Fruit fly (Drosophila melanogaster) whole organism, embryonic: ENCODE data around the gene CG14965.

Experiments used
- B-H1 ChIP-seq: fragments of 200-800 bp; sonication (Bioruptor generic); IDR thresholded peaks from 3 replicates; pipeline ENCODE4 v1.3.6; 2022; ENCODE audit warnings: missing biosample characterization, missing genetic modification characterization
- Bgb ChIP-seq: fragments of 200-800 bp; sonication (Bioruptor generic); IDR thresholded peaks from 2 replicates; pipeline ENCODE4 v1.3.6; 2022; ENCODE audit warnings: missing biosample characterization, missing genetic modification characterization; ENCODE audit not compliant: partially characterized antibody
- CG12071 ChIP-seq: fragments of 200-800 bp; sonication (Bioruptor generic); optimal IDR thresholded peaks from 3 replicates; lab custom pipeline; 2018; ENCODE audit warnings: missing biosample characterization, mild to moderate bottlenecking, missing genetic modification characterization
- CG14667 ChIP-seq: fragments of 200-800 bp; sonication (Bioruptor generic); IDR thresholded peaks from 2 replicates; pipeline ENCODE4 v1.3.6; 2022; ENCODE audit warnings: missing biosample characterization, missing genetic modification characterization
- CG16813 ChIP-seq: fragments of 200-800 bp; sonication (Bioruptor generic); IDR thresholded peaks from 3 replicates; pipeline ENCODE4 v1.3.6; 2022; ENCODE audit warnings: missing biosample characterization, missing genetic modification characterization; ENCODE audit not compliant: partially characterized antibody
- CG2875 ChIP-seq: fragments of 200-800 bp; sonication (Bioruptor generic); optimal IDR thresholded peaks from 2 replicates; lab custom pipeline; 2017; ENCODE audit warnings: missing biosample characterization, mild to moderate bottlenecking, missing genetic modification characterization, missing genetic modification reagents
- CG30431 ChIP-seq: fragments of 200-800 bp; sonication (Bioruptor generic); optimal IDR thresholded peaks from 2 replicates; lab custom pipeline; 2017; ENCODE audit warnings: missing biosample characterization, missing genetic modification characterization
- CG3726 ChIP-seq: fragments of 200-800 bp; sonication (Bioruptor generic); IDR thresholded peaks from 3 replicates; pipeline ENCODE4, ENCODE4 v1.3.6; 2022; ENCODE audit warnings: missing biosample characterization, missing genetic modification characterization
- CG4820 ChIP-seq: fragments of 200-800 bp; sonication (Bioruptor generic); optimal IDR thresholded peaks from 3 replicates; lab custom pipeline; 2016; ENCODE audit warnings: missing biosample characterization, missing genetic modification characterization
- CG4854 ChIP-seq: fragments of 200-800 bp; sonication (Bioruptor generic); optimal IDR thresholded peaks from 2 replicates; lab custom pipeline; 2016; ENCODE audit warnings: missing biosample characterization, missing genetic modification characterization, inconsistent platforms
- CG5953 ChIP-seq: fragments of 200-800 bp; sonication (Bioruptor generic); IDR thresholded peaks from 2 replicates; pipeline ENCODE4 v1.3.6; 2022; ENCODE audit warnings: missing biosample characterization, missing genetic modification characterization
- CG6683 ChIP-seq: fragments of 200-800 bp; sonication (Bioruptor generic); optimal IDR thresholded peaks from 2 replicates; lab custom pipeline; 2017; ENCODE audit warnings: missing biosample characterization, mild to moderate bottlenecking, missing genetic modification characterization, missing genetic modification reagents
- CG6791 ChIP-seq: fragments of 200-800 bp; sonication (Bioruptor generic); IDR thresholded peaks from 3 replicates; pipeline ENCODE4 v1.3.6; 2022; ENCODE audit warnings: missing biosample characterization, missing genetic modification characterization; ENCODE audit not compliant: partially characterized antibody
- CG7745 ChIP-seq: fragments of 200-800 bp; sonication (Bioruptor generic); optimal IDR thresholded peaks from 2 replicates; lab custom pipeline; 2018; ENCODE audit warnings: missing biosample characterization, mild to moderate bottlenecking, missing genetic modification characterization, moderate library complexity
- CG8478 ChIP-seq: fragments of >200 bp; optimal IDR thresholded peaks from 2 replicates; lab custom pipeline; 2018
- CG9437 ChIP-seq: fragments of 200-800 bp; sonication (Bioruptor generic); optimal IDR thresholded peaks from 2 replicates; lab custom pipeline; 2018; ENCODE audit warnings: missing biosample characterization, mild to moderate bottlenecking, missing genetic modification characterization
- CG9727 ChIP-seq: fragments of 200-800 bp; sonication (Bioruptor generic); optimal IDR thresholded peaks from 3 replicates; lab custom pipeline; 2017; ENCODE audit warnings: missing biosample characterization, mild to moderate bottlenecking, missing genetic modification characterization
- CrebB ChIP-seq: fragments of 200-800 bp; sonication (Bioruptor generic); optimal IDR thresholded peaks from 3 replicates; lab custom pipeline; 2018; ENCODE audit warnings: missing biosample characterization, mild to moderate bottlenecking, missing genetic modification characterization
- D ChIP-seq, 2 experiments: fragments of 200-800 bp in 1 of 2; fragments of >200 bp in 1 of 2; sonication (Bioruptor generic) in 1 of 2; optimal IDR thresholded peaks; 2 replicates in 1 of 2; 3 replicates in 1 of 2; lab custom pipeline; 2017; ENCODE audit warnings: mild to moderate bottlenecking in 1 of 2, missing biosample characterization in 1 of 2, missing genetic modification characterization in 1 of 2, missing genetic modification reagents in 1 of 2
- Dek ChIP-seq: fragments of 200-800 bp; sonication (Bioruptor generic); optimal IDR thresholded peaks from 3 replicates; lab custom pipeline; 2019; ENCODE audit warnings: missing biosample characterization, mild to moderate bottlenecking, missing genetic modification characterization, moderate library complexity
- Dip3 ChIP-seq: fragments of 200-800 bp; sonication (Bioruptor generic); optimal IDR thresholded peaks from 3 replicates; lab custom pipeline; 2016; ENCODE audit warnings: missing biosample characterization, missing genetic modification characterization
- Kr ChIP-seq: fragments of 200-800 bp; sonication (Bioruptor generic); optimal IDR thresholded peaks from 2 replicates; lab custom pipeline; 2017; ENCODE audit warnings: missing biosample characterization, mild to moderate bottlenecking, missing genetic modification characterization
- MBD-R2 ChIP-seq: fragments of 200-800 bp; sonication (Bioruptor generic); IDR thresholded peaks from 2 replicates; pipeline ENCODE4 v1.3.6; 2022; ENCODE audit warnings: missing biosample characterization, missing genetic modification characterization
- Nf-YC ChIP-seq: fragments of 200-800 bp; optimal IDR thresholded peaks from 3 replicates; lab custom pipeline; 2019; ENCODE audit warnings: missing biosample characterization, mild to moderate bottlenecking, missing genetic modification characterization, moderate library complexity
- PHDP ChIP-seq: fragments of 200-800 bp; sonication (Bioruptor generic); optimal IDR thresholded peaks from 3 replicates; lab custom pipeline; 2018; ENCODE audit warnings: missing biosample characterization, mild to moderate bottlenecking, missing genetic modification characterization, moderate library complexity
- Pdp1 ChIP-seq, 2 experiments: fragments of 200-800 bp; sonication (Bioruptor generic); optimal IDR thresholded peaks; 3 replicates each; lab custom pipeline; 2016; ENCODE audit warnings: missing biosample characterization in 2 of 2, missing genetic modification characterization in 2 of 2, mild to moderate bottlenecking in 1 of 2, moderate library complexity in 1 of 2
- Poxn ChIP-seq: fragments of 200-800 bp; sonication (Bioruptor generic); IDR thresholded peaks from 2 replicates; pipeline ENCODE4 v1.3.6; 2022; ENCODE audit warnings: missing biosample characterization, missing genetic modification characterization
- Rx ChIP-seq: fragments of 200-800 bp; sonication (Bioruptor generic); IDR thresholded peaks from 2 replicates; pipeline ENCODE4 v1.3.6; 2022; ENCODE audit warnings: missing biosample characterization, missing genetic modification characterization
- Scr ChIP-seq: fragments of 200-800 bp; sonication (Bioruptor generic); IDR thresholded peaks from 2 replicates; pipeline ENCODE4 v1.3.6; 2022; ENCODE audit warnings: missing biosample characterization, missing genetic modification characterization; ENCODE audit not compliant: partially characterized antibody
- Sry-δ ChIP-seq: fragments of 200-800 bp; sonication (Bioruptor generic); optimal IDR thresholded peaks from 2 replicates; lab custom pipeline; 2016; ENCODE audit warnings: missing biosample characterization, missing genetic modification characterization
- Ssrp ChIP-seq: fragments of 200-800 bp; sonication (Bioruptor generic); optimal IDR thresholded peaks from 2 replicates; lab custom pipeline; 2018; ENCODE audit warnings: missing biosample characterization, mild to moderate bottlenecking, missing genetic modification characterization, moderate library complexity
- ap ChIP-seq: fragments of 200-800 bp; sonication (Bioruptor generic); IDR thresholded peaks from 2 replicates; pipeline ENCODE4 v1.3.6; 2022; ENCODE audit warnings: missing biosample characterization, missing genetic modification characterization
- bab2 ChIP-seq: fragments of 200-800 bp; sonication (Bioruptor generic); optimal IDR thresholded peaks from 2 replicates; lab custom pipeline; 2016; ENCODE audit warnings: missing biosample characterization, missing genetic modification characterization
- chinmo ChIP-seq: fragments of 200-800 bp; sonication (Bioruptor generic); IDR thresholded peaks from 4 replicates; pipeline ENCODE4 v1.3.6; 2022; ENCODE audit warnings: missing biosample characterization, missing genetic modification characterization; ENCODE audit not compliant: partially characterized antibody
- chn ChIP-seq: fragments of 200-800 bp; sonication (Bioruptor generic); optimal IDR thresholded peaks from 2 replicates; lab custom pipeline; 2016; ENCODE audit warnings: missing biosample characterization, missing genetic modification characterization
- cwo ChIP-seq: fragments of 200-800 bp; sonication (Bioruptor generic); optimal IDR thresholded peaks from 3 replicates; lab custom pipeline; 2017; ENCODE audit warnings: missing biosample characterization, missing genetic modification characterization, mild to moderate bottlenecking, moderate library complexity, missing genetic modification reagents
- dm ChIP-seq: fragments of 200-800 bp; sonication (Bioruptor generic); optimal IDR thresholded peaks from 3 replicates; lab custom pipeline; 2016; ENCODE audit warnings: missing biosample characterization, missing genetic modification characterization
- dmrt11E ChIP-seq: fragments of 200-800 bp; sonication (Bioruptor generic); optimal IDR thresholded peaks from 3 replicates; lab custom pipeline; 2018; ENCODE audit warnings: missing biosample characterization, mild to moderate bottlenecking, missing genetic modification characterization, moderate library complexity
- en ChIP-seq: fragments of 200-800 bp; sonication (Bioruptor generic); optimal IDR thresholded peaks from 2 replicates; lab custom pipeline; 2016; ENCODE audit warnings: missing biosample characterization, missing genetic modification characterization
- gro ChIP-seq: fragments of 200-800 bp; sonication (Bioruptor generic); optimal IDR thresholded peaks from 2 replicates; lab custom pipeline; 2016; ENCODE audit warnings: missing biosample characterization, missing genetic modification characterization
- lola ChIP-seq, 3 experiments: fragments of >200 bp in 2 of 3; fragments of 200-800 bp in 1 of 3; sonication (Bioruptor generic) in 1 of 3; optimal IDR thresholded peaks; 2 replicates each; lab custom pipeline; 2017 to 2019; ENCODE audit warnings: missing biosample characterization in 3 of 3, missing genetic modification characterization in 3 of 3, mild to moderate bottlenecking in 1 of 3, moderate library complexity in 1 of 3
- maf-S ChIP-seq: fragments of 200-800 bp; sonication (Bioruptor generic); optimal IDR thresholded peaks from 2 replicates; lab custom pipeline; 2016; ENCODE audit warnings: missing biosample characterization, missing genetic modification characterization
- pho ChIP-seq: fragments of 200-800 bp; sonication (Bioruptor generic); optimal IDR thresholded peaks from 2 replicates; lab custom pipeline; 2016; ENCODE audit warnings: missing biosample characterization, missing genetic modification characterization
- pita ChIP-seq: fragments of 200-800 bp; sonication (Bioruptor generic); optimal IDR thresholded peaks from 2 replicates; lab custom pipeline; 2017; ENCODE audit warnings: missing biosample characterization, mild to moderate bottlenecking, missing genetic modification characterization
- repo ChIP-seq: fragments of 200-800 bp; sonication (Bioruptor generic); optimal IDR thresholded peaks from 2 replicates; lab custom pipeline; 2016; ENCODE audit warnings: missing biosample characterization, missing genetic modification characterization
- schlank ChIP-seq: fragments of 200-800 bp; sonication (Bioruptor generic); optimal IDR thresholded peaks from 2 replicates; lab custom pipeline; 2018; ENCODE audit warnings: missing biosample characterization, mild to moderate bottlenecking, missing genetic modification characterization
- sd ChIP-seq: fragments of 200-800 bp; sonication (Bioruptor generic); optimal IDR thresholded peaks from 3 replicates; lab custom pipeline; 2018; ENCODE audit warnings: missing biosample characterization, mild to moderate bottlenecking, missing genetic modification characterization, moderate library complexity
- ssp ChIP-seq: fragments of 200-800 bp; sonication (Bioruptor generic); IDR thresholded peaks from 2 replicates; pipeline ENCODE4 v1.3.6; 2022; ENCODE audit warnings: missing biosample characterization, missing genetic modification characterization
- twi ChIP-seq: fragments of 200-800 bp; optimal IDR thresholded peaks from 2 replicates; lab custom pipeline; 2019; ENCODE audit warnings: missing biosample characterization, mild to moderate bottlenecking, missing genetic modification characterization, moderate library complexity

Gene CG14965

DNA sequence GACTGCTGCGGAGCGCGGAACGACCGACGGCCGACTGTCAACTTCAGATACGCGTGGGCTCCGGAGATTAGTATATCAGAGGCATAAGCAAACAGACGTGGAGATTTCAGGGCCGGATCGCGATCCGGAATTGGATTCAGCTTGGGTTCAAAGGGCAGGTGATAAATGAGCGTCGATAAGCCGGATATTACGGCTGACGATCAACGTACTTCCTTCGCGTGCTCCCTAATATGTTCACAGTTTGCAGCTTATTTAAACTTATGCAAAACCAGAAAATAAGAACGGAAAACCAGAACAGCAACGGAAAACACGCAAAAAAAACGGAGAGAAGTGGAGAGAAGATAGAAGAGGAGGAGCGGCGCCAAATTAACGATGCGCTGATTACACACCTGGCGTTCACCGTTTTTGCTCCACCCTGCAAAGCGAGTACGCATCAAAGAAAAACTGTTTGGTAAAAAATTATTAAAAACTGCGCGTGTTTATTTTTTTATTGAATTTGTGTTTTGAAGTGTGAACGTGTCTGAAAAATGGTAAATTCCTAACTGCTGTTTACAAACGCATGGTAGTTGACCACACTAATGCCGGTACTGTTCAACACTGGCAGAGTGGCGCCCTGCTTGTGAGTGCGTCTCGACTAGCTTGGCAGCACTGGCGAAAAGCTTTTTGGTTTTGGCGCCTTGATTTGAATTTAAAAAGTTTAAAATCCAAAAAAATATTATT lies 46.9 kb upstream of the CG14965 start, which contains the start of gene CG17746 (continued):
- no peak for TF ChIP-seq PHDP
- TF ChIP-seq D (optimal IDR thresholded peaks at IDR 0.05; lab: Kevin White, UChicago): no peak
- TF ChIP-seq D (GFP tag; optimal IDR thresholded peaks at IDR 0.05; lab: Kevin White, UChicago): no peak
- peak; percentile 70 for TF ChIP-seq pho (GFP tag; lab: Kevin White, UChicago)
- no peak for TF ChIP-seq CG2875 (GFP tag; lab: Kevin White, UChicago)
- peak; percentile 80 for TF ChIP-seq MBD-R2 (GFP tag; lab: Robert Waterston, UW)
- peak; percentile 63 for TF ChIP-seq dm (GFP tag; lab: Kevin White, UChicago)
- TF ChIP-seq pita (GFP tag; lab: Kevin White, UChicago): peak; percentile 66
- peak; percentile 58 for TF ChIP-seq Bgb (GFP tag; lab: Robert Waterston, UW)
- TF ChIP-seq Poxn (GFP tag; lab: Robert Waterston, UW): no peak
- TF ChIP-seq en (GFP tag; lab: Kevin White, UChicago): no peak
- peak; percentile 50 for TF ChIP-seq Dip3 (GFP tag; lab: Kevin White, UChicago)
- no peak for TF ChIP-seq dmrt11E (tag; lab: Kevin White, UChicago)
- TF ChIP-seq chn (GFP tag; lab: Kevin White, UChicago): peak; percentile 21
- TF ChIP-seq Scr: peak; percentile 50
- no peak for TF ChIP-seq Kr (GFP tag; lab: Kevin White, UChicago)
- TF ChIP-seq chinmo (GFP tag; lab: Robert Waterston, UW): 0 out of 4 replicates have a peak, but pooled peaks have one; percentile 54
- TF ChIP-seq CG14667 (GFP tag; lab: Robert Waterston, UW): no peak
- peak; percentile 60; the same call in 2 of the 3 replicates for TF ChIP-seq CG16813 (GFP tag; lab: Robert Waterston, UW)
- no peak for TF ChIP-seq cwo (GFP tag; lab: Kevin White, UChicago)
- no peak for TF ChIP-seq CG12071 (GFP tag; lab: Kevin White, UChicago)
- TF ChIP-seq repo (GFP tag; lab: Kevin White, UChicago): peak; percentile 32
- TF ChIP-seq Dek: peak; percentile 54
- TF ChIP-seq CG30431 (GFP tag; lab: Kevin White, UChicago): no peak
- no peak for TF ChIP-seq ssp (GFP tag; lab: Robert Waterston, UW)
- no peak for TF ChIP-seq CG9437 (GFP tag; lab: Kevin White, UChicago)
- TF ChIP-seq twi (tag; lab: Kevin White, UChicago): no peak
- TF ChIP-seq ap (GFP tag; lab: Robert Waterston, UW): no peak
- TF ChIP-seq Sry-δ: peak; percentile 60
- TF ChIP-seq CG6683 (GFP tag; lab: Kevin White, UChicago): no peak
- TF ChIP-seq sd (tag; lab: Kevin White, UChicago): no peak
- TF ChIP-seq bab2 (GFP tag; lab: Kevin White, UChicago): peak; percentile 58
- no peak for TF ChIP-seq CG5953 (GFP tag; lab: Robert Waterston, UW)
- TF ChIP-seq CG6791 (GFP tag; lab: Robert Waterston, UW): peak; percentile 67
- TF ChIP-seq CG3726 (GFP tag; lab: Robert Waterston, UW): no peak
- TF ChIP-seq Rx (GFP tag; lab: Robert Waterston, UW): no peak
- TF ChIP-seq Nf-YC (tag; lab: Kevin White, UChicago): peak; percentile 40
- TF ChIP-seq CG9727 (GFP tag; lab: Kevin White, UChicago): no peak
- TF ChIP-seq Ssrp (tag; lab: Kevin White, UChicago): no peak
- TF ChIP-seq CG7745: no peak
- no peak for TF ChIP-seq CG8478 (lab: Kevin White, UChicago)
- peak; percentile 42 for TF ChIP-seq CG4854 (GFP tag; lab: Kevin White, UChicago)
- TF ChIP-seq lola (GFP tag; optimal IDR thresholded peaks at IDR 0.05; lab: Kevin White, UChicago): no peak
- TF ChIP-seq Pdp1 (GFP tag; optimal IDR thresholded peaks at IDR 0.05; lab: Kevin White, UChicago): peak in 1 of 2 experiments; percentile 63
- TF ChIP-seq B-H1 (GFP tag; lab: Robert Waterston, UW): no peak
- TF ChIP-seq CG4820 (GFP tag; lab: Kevin White, UChicago): peak; percentile 15
- no peak for TF ChIP-seq schlank (tag; lab: Kevin White, UChicago)
- TF ChIP-seq maf-S (GFP tag; lab: Kevin White, UChicago): peak; percentile 59
- peak; percentile 15 for TF ChIP-seq CrebB (tag; lab: Kevin White, UChicago)
- peak; percentile 82 for TF ChIP-seq gro
